Fruit fly (Drosophila melanogaster) whole organism, embryonic: Measurements from ENCODE around the gene CG32447.
A peak's percentile ranks its signal among the peaks of the same experiment; 100 is the strongest.

Experiments used
- Abd-B ChIP-seq: fragments of 200-800 bp; sonication (Bioruptor generic); optimal IDR thresholded peaks from 2 replicates; lab custom pipeline; 2018; ENCODE audit warnings: missing biosample characterization, mild to moderate bottlenecking, missing genetic modification characterization, moderate library complexity
- Awh ChIP-seq: fragments of 200-800 bp; sonication (Bioruptor generic); IDR thresholded peaks from 2 replicates; pipeline ENCODE4, ENCODE4 v1.3.6; 2022; ENCODE audit warnings: missing biosample characterization, missing genetic modification characterization
- Bgb ChIP-seq: fragments of 200-800 bp; sonication (Bioruptor generic); IDR thresholded peaks from 2 replicates; pipeline ENCODE4 v1.3.6; 2022; ENCODE audit warnings: missing biosample characterization, missing genetic modification characterization; ENCODE audit not compliant: partially characterized antibody
- CG1024 ChIP-seq: fragments of 200-800 bp; sonication (Bioruptor generic); IDR thresholded peaks from 2 replicates; pipeline ENCODE4 v1.3.6; 2022; ENCODE audit warnings: missing biosample characterization, missing genetic modification characterization
- CG12391 ChIP-seq: fragments of 200-800 bp; sonication (Bioruptor generic); optimal IDR thresholded peaks from 3 replicates; lab custom pipeline; 2018; ENCODE audit warnings: missing biosample characterization, mild to moderate bottlenecking, missing genetic modification characterization, moderate library complexity
- CG14965 ChIP-seq: fragments of 200-800 bp; sonication (Bioruptor generic); optimal IDR thresholded peaks from 2 replicates; lab custom pipeline; 2016; ENCODE audit warnings: missing biosample characterization, missing genetic modification characterization, borderline replicate concordance
- CG17359 ChIP-seq: fragments of 200-800 bp; sonication (Bioruptor generic); optimal IDR thresholded peaks from 3 replicates; lab custom pipeline; 2018; ENCODE audit warnings: missing biosample characterization, mild to moderate bottlenecking, missing genetic modification characterization, moderate library complexity
- CG17802 ChIP-seq: fragments of 200-800 bp; sonication (Bioruptor generic); optimal IDR thresholded peaks from 2 replicates; lab custom pipeline; 2018; ENCODE audit warnings: missing biosample characterization, mild to moderate bottlenecking, missing genetic modification characterization, moderate library complexity
- CG17829 ChIP-seq: fragments of 200-800 bp; optimal IDR thresholded peaks from 2 replicates; lab custom pipeline; 2019; ENCODE audit warnings: missing biosample characterization, mild to moderate bottlenecking, missing genetic modification characterization, moderate library complexity
- CG18262 ChIP-seq: fragments of 200-800 bp; optimal IDR thresholded peaks from 3 replicates; lab custom pipeline; 2019; ENCODE audit warnings: missing biosample characterization, mild to moderate bottlenecking, missing genetic modification characterization, moderate library complexity
- CG2712 ChIP-seq: fragments of 200-800 bp; optimal IDR thresholded peaks from 3 replicates; lab custom pipeline; 2019; ENCODE audit warnings: missing biosample characterization, mild to moderate bottlenecking, missing genetic modification characterization, moderate library complexity
- CG31224 ChIP-seq: fragments of 200-800 bp; sonication (Bioruptor generic); IDR thresholded peaks from 2 replicates; pipeline ENCODE4 v1.3.6; 2022; ENCODE audit warnings: missing biosample characterization, missing genetic modification characterization
- CG31441 ChIP-seq: fragments of 200-800 bp; sonication (Bioruptor generic); IDR thresholded peaks from 2 replicates; pipeline ENCODE4 v1.3.6; 2022; ENCODE audit warnings: missing biosample characterization, missing genetic modification characterization
- CG32772 ChIP-seq: fragments of 200-800 bp; sonication (Bioruptor generic); IDR thresholded peaks from 2 replicates; pipeline ENCODE4 v1.3.6; 2022; ENCODE audit warnings: missing biosample characterization, missing genetic modification characterization
- CG33557 ChIP-seq: fragments of 200-800 bp; sonication (Bioruptor generic); optimal IDR thresholded peaks from 2 replicates; lab custom pipeline; 2019; ENCODE audit warnings: missing biosample characterization, mild to moderate bottlenecking, missing genetic modification characterization, moderate library complexity
- CG34422 ChIP-seq: fragments of 200-800 bp; sonication (Bioruptor generic); IDR thresholded peaks from 3 replicates; pipeline ENCODE4 v1.3.6; 2022; ENCODE audit warnings: missing biosample characterization, missing genetic modification characterization
- CG9797 ChIP-seq: fragments of 200-800 bp; sonication (Bioruptor generic); optimal IDR thresholded peaks from 3 replicates; lab custom pipeline; 2018; ENCODE audit warnings: missing biosample characterization, mild to moderate bottlenecking, missing genetic modification characterization
- CG9932 ChIP-seq: fragments of 200-800 bp; sonication (Bioruptor generic); IDR thresholded peaks from 2 replicates; pipeline ENCODE4 v1.3.6; 2022; ENCODE audit warnings: missing biosample characterization, missing genetic modification characterization
- Ets65A ChIP-seq: fragments of 200-800 bp; sonication (Bioruptor generic); peaks from one replicate; lab custom pipeline; 2016; ENCODE audit warnings: missing biosample characterization, missing genetic modification characterization
- Fer3 ChIP-seq: fragments of 200-800 bp; sonication (Bioruptor generic); optimal IDR thresholded peaks from 2 replicates; lab custom pipeline; 2018; ENCODE audit warnings: missing biosample characterization, mild to moderate bottlenecking, missing genetic modification characterization, moderate library complexity
- NFAT ChIP-seq: fragments of 200-800 bp; sonication (Bioruptor generic); IDR thresholded peaks from 2 replicates; pipeline ENCODE4 v1.3.6; 2022; ENCODE audit warnings: missing biosample characterization, missing genetic modification characterization
- NK7.1 ChIP-seq: fragments of 200-800 bp; sonication (Bioruptor generic); optimal IDR thresholded peaks from 3 replicates; lab custom pipeline; 2016; ENCODE audit warnings: missing biosample characterization, missing genetic modification characterization
- PHDP ChIP-seq: fragments of 200-800 bp; sonication (Bioruptor generic); optimal IDR thresholded peaks from 3 replicates; lab custom pipeline; 2018; ENCODE audit warnings: missing biosample characterization, mild to moderate bottlenecking, missing genetic modification characterization, moderate library complexity
- Sry-β ChIP-seq: fragments of 200-800 bp; sonication (Bioruptor generic); optimal IDR thresholded peaks from 2 replicates; lab custom pipeline; 2018; ENCODE audit warnings: missing biosample characterization, mild to moderate bottlenecking, missing genetic modification characterization, moderate library complexity
- al ChIP-seq: fragments of 200-800 bp; sonication (Bioruptor generic); IDR thresholded peaks from 2 replicates; pipeline ENCODE4 v1.3.6; 2022; ENCODE audit warnings: missing biosample characterization, missing genetic modification characterization
- br ChIP-seq: fragments of >200 bp; optimal IDR thresholded peaks from 2 replicates; lab custom pipeline; 2017
- cas ChIP-seq: fragments of 200-800 bp; sonication (Bioruptor generic); IDR thresholded peaks from 2 replicates; pipeline ENCODE4 v1.3.6; 2022; ENCODE audit warnings: missing biosample characterization, missing genetic modification characterization
- ci ChIP-seq: fragments of 200-800 bp; sonication (Bioruptor generic); IDR thresholded peaks from 3 replicates; pipeline ENCODE4 v1.3.6; 2022; ENCODE audit warnings: missing biosample characterization, missing genetic modification characterization
- ind ChIP-seq: fragments of 200-800 bp; sonication (Bioruptor generic); optimal IDR thresholded peaks from 3 replicates; lab custom pipeline; 2016; ENCODE audit warnings: missing biosample characterization, missing genetic modification characterization
- kay ChIP-seq: fragments of 200-800 bp; sonication (Bioruptor generic); optimal IDR thresholded peaks from 2 replicates; lab custom pipeline; 2016; ENCODE audit warnings: missing biosample characterization, missing genetic modification characterization
- lola ChIP-seq, 3 experiments: fragments of >200 bp in 2 of 3; fragments of 200-800 bp in 1 of 3; sonication (Bioruptor generic) in 1 of 3; optimal IDR thresholded peaks; 2 replicates each; lab custom pipeline; 2017 to 2019; ENCODE audit warnings: missing biosample characterization in 3 of 3, missing genetic modification characterization in 3 of 3, mild to moderate bottlenecking in 1 of 3, moderate library complexity in 1 of 3
- nmo ChIP-seq: fragments of 200-800 bp; sonication (Bioruptor generic); optimal IDR thresholded peaks from 2 replicates; lab custom pipeline; 2018; ENCODE audit warnings: missing biosample characterization, mild to moderate bottlenecking, missing genetic modification characterization, moderate library complexity
- oc ChIP-seq: fragments of 200-800 bp; sonication (Bioruptor generic); optimal IDR thresholded peaks from 2 replicates; lab custom pipeline; 2018; ENCODE audit warnings: missing biosample characterization, mild to moderate bottlenecking, missing genetic modification characterization, moderate library complexity
- phol ChIP-seq: fragments of 200-800 bp; sonication (Bioruptor generic); optimal IDR thresholded peaks from 3 replicates; lab custom pipeline; 2018; ENCODE audit warnings: missing biosample characterization, mild to moderate bottlenecking, missing genetic modification characterization, moderate library complexity
- prd ChIP-seq, 3 experiments: fragments of >200 bp in 2 of 3; fragments of 200-800 bp in 1 of 3; sonication (Bioruptor generic) in 1 of 3; optimal IDR thresholded peaks in 2 of 3; IDR thresholded peaks in 1 of 3; 2 replicates in 2 of 3; 3 replicates in 1 of 3; pipeline versions ENCODE4 v1.3.6 to Lab custom; 2017 to 2022; ENCODE audit warnings: missing biosample characterization in 1 of 3, missing genetic modification characterization in 1 of 3
- pum ChIP-seq: fragments of 200-800 bp; sonication (Bioruptor generic); optimal IDR thresholded peaks from 2 replicates; lab custom pipeline; 2016; ENCODE audit warnings: missing biosample characterization, missing genetic modification characterization
- sens ChIP-seq: fragments of 200-800 bp; sonication (Bioruptor generic); peaks from one replicate; lab custom pipeline; 2016; ENCODE audit warnings: missing biosample characterization, missing genetic modification characterization
- so ChIP-seq: fragments of 200-800 bp; sonication (Bioruptor generic); IDR thresholded peaks from 3 replicates; pipeline ENCODE4 v1.3.6; 2022; ENCODE audit warnings: missing biosample characterization, missing genetic modification characterization
- ssp ChIP-seq: fragments of 200-800 bp; sonication (Bioruptor generic); IDR thresholded peaks from 2 replicates; pipeline ENCODE4 v1.3.6; 2022; ENCODE audit warnings: missing biosample characterization, missing genetic modification characterization
- tio ChIP-seq: fragments of 200-800 bp; sonication (Bioruptor generic); optimal IDR thresholded peaks from 2 replicates; lab custom pipeline; 2017; ENCODE audit warnings: missing biosample characterization, missing genetic modification characterization, inconsistent platforms
- z ChIP-seq: fragments of 200-800 bp; sonication (Bioruptor generic); IDR thresholded peaks from 3 replicates; pipeline ENCODE4 v1.3.6; 2022; ENCODE audit warnings: missing biosample characterization, missing genetic modification characterization
- zen ChIP-seq: fragments of 200-800 bp; sonication (Bioruptor generic); optimal IDR thresholded peaks from 3 replicates; lab custom pipeline; 2018; ENCODE audit warnings: missing biosample characterization, mild to moderate bottlenecking, missing genetic modification characterization, moderate library complexity
- zfh1 ChIP-seq: fragments of 200-800 bp; sonication (Bioruptor generic); IDR thresholded peaks from 3 replicates; pipeline ENCODE4 v1.3.6; 2022; ENCODE audit warnings: missing biosample characterization, missing genetic modification characterization

The CG32447 gene

DNA sequence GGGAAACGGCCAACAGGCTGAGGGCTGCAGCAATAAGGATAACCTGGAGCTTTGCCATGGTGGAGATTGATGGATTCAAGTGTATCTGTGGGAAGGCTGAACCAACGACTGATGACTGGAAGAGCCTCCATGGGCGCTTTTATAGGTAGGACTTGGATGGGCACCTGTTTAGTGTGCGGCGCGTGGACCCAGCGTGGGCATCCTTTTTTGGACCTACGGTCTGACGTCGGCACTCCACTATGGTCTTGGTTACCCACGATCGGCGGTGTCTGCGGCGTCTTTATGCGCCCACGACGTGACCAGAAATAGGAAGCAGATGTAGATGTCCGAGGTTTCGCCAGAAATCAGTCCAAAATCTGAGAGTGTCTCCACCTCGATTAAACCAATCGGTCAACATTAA lies 34.0 kb upstream of the CG32447 start, which contains the start of gene CG14566:
CG14566 (minus strand) TSS at position 101 of the 400 bp plus-strand sequence.
- TF ChIP-seq br (lab: Kevin White, UChicago) (no peak), nmo (GFP tag; lab: Kevin White, UChicago) (no peak)

DNA sequence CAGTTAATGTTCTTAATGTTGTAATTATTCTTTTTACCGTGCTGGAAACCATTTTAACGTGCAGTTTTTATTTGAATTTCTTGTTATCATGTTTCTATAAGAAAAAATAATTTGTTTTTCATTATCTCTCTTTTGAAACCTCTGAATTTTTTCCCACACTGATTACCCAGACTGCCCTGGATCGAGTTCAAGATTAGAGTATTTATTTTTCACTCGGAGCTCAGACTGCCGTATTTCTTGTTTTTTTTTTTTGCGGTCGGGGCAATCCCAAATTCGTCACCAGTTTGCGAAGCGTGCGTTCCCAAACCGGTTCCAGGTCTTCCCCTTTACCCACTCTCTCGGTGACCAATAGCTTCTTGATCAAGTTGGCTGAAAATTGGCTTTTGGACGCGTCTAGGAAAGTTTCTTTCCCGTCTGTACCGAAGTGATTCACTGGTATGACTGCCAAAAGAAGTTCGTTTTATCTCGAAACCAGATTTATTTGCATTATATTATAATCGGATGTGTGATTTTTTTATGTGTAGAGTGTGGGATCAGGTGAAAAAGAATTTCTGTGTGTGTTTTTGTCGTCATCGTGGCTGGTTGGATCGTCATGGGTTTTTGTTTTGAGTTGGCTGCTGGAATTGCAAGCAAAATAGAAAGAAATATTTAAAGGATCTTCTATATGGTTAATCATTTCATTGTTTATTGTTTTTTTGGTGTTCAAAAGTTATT lies 33.0 kb upstream of the CG32447 start:
- TF ChIP-seq CG14965 (GFP tag; lab: Kevin White, UChicago) (no peak), CG33557 (no peak), so (GFP tag; lab: Robert Waterston, UW) (no peak), CG9932 (GFP tag; lab: Robert Waterston, UW) (0 out of 2 replicates have a peak, but pooled peaks have one; percentile 11), NFAT (peak; percentile 40; the same call in 1 of the 2 replicates), CG32772 (0 out of 2 replicates have a peak, but pooled peaks have one; percentile 11), CG17829 (tag; lab: Kevin White, UChicago) (no peak), CG31224 (GFP tag; lab: Robert Waterston, UW) (peak; percentile 35; the same call in 1 of the 2 replicates), kay (GFP tag; lab: Kevin White, UChicago) (peak; percentile 44), oc (tag; lab: Kevin White, UChicago) (peak; percentile 25)

DNA sequence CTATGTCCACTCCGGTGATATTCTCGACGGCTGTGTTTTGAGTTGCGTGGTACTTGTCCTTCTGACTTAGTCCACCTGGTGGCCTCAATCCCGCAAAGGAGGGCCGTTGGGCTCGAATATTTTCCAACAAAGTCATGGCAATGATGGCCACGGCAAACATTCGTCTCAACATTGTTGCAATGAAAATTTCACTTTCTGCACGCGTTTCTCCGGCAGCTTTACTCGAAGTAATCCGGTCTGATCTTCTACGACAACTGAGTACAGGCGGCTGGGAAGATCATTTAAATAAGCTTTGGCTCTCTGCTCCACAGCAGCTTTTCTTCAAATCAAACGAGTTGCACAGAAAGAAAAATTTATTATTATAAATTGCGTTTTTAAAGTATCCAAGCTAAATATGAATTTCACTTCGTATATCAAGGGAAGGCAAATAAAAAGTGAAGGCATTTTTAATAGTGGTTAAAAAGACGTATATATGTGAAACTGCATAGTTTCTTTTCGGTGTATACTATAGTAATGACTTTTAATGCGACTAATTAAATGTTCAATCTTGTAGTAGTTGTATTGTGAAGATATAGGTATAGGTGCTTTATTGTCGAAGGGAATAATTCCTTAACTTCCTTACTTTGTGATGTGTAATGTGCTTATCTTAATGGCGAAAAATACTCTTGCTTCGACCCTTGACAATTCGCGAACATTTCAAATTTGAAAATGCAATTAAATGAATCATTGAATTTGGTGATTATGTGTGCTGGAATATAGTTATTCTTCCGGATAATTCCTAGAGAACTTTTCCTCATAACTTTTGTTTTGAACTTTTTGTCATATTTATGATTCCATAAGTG lies 32.2 kb upstream of the CG32447 start, which contains the start of gene CG14567:
CG14567 (minus strand) TSS at position 256 of the 842 bp plus-strand sequence.
- TF ChIP-seq sens: peak; percentile 75
- TF ChIP-seq CG17359 (tag; lab: Kevin White, UChicago): no peak
- TF ChIP-seq Awh: 0 out of 2 replicates have a peak, but pooled peaks have one; percentile 9
- TF ChIP-seq CG1024 (GFP tag; lab: Robert Waterston, UW): no peak
- no peak for TF ChIP-seq zen (tag; lab: Kevin White, UChicago)
- no peak for TF ChIP-seq CG33557
- 0 out of 3 replicates have a peak, but pooled peaks have one; percentile 23 for TF ChIP-seq CG34422
- TF ChIP-seq zfh1: peak; percentile 43; the same call in 2 of the 3 replicates
- TF ChIP-seq CG9797 (GFP tag; lab: Kevin White, UChicago): no peak
- TF ChIP-seq z (GFP tag; lab: Robert Waterston, UW): no peak
- no peak for TF ChIP-seq Ets65A (GFP tag; lab: Kevin White, UChicago)
- TF ChIP-seq lola (GFP tag; optimal IDR thresholded peaks at IDR 0.05; lab: Kevin White, UChicago): no peak
- TF ChIP-seq Sry-β (GFP tag; lab: Kevin White, UChicago): no peak
- no peak for TF ChIP-seq CG17829 (tag; lab: Kevin White, UChicago)
- peak; percentile 46 for TF ChIP-seq CG18262 (tag; lab: Kevin White, UChicago)
- no peak for TF ChIP-seq pum (GFP tag; lab: Kevin White, UChicago)
- no peak for TF ChIP-seq Bgb
- TF ChIP-seq ssp: no peak
- peak; percentile 41 for TF ChIP-seq phol (tag; lab: Kevin White, UChicago)
- TF ChIP-seq NK7.1 (GFP tag; lab: Kevin White, UChicago): no peak
- TF ChIP-seq CG2712 (tag; lab: Kevin White, UChicago): peak; percentile 43
- no peak for TF ChIP-seq CG17802 (tag; lab: Kevin White, UChicago)
- 0 out of 2 replicates have a peak, but pooled peaks have one; percentile 13 for TF ChIP-seq al
- peak; percentile 36 for TF ChIP-seq CG12391 (tag; lab: Kevin White, UChicago)
- TF ChIP-seq ci (GFP tag; lab: Robert Waterston, UW): peak; percentile 70
- TF ChIP-seq PHDP (tag; lab: Kevin White, UChicago): peak; percentile 36
- peak; percentile 11 for TF ChIP-seq ind (GFP tag; lab: Kevin White, UChicago)
- peak; percentile 56 for TF ChIP-seq Abd-B (GFP tag; lab: Kevin White, UChicago)
- no peak for TF ChIP-seq prd (optimal IDR thresholded peaks at IDR 0.05; lab: Kevin White, UChicago)
- TF ChIP-seq prd (GFP tag; IDR thresholded peaks at IDR 0.05; lab: Robert Waterston, UW): peak; percentile 51; the same call in 1 of the 3 replicates
- peak; percentile 34 for TF ChIP-seq tio
- TF ChIP-seq cas (GFP tag; lab: Robert Waterston, UW): no peak
- TF ChIP-seq Fer3 (tag; lab: Kevin White, UChicago): no peak
- TF ChIP-seq CG31441 (GFP tag; lab: Robert Waterston, UW): peak; percentile 37; the same call in 1 of the 2 replicates
